Worm (Caenorhabditis elegans) whole organism, L4 larva: Measurements from ENCODE around the gene C16C8.20.
"Not testable (repeated sequence)": the region's sequence is repeated elsewhere in the genome, so short reads cannot be mapped to it uniquely, and the experiment has no call there.

Experiments used
- F10B5.3 ChIP-seq: sonication (generic microtip); optimal IDR thresholded peaks from 2 replicates; lab custom pipeline; 2016; ENCODE audit warnings: mild to moderate bottlenecking, missing genetic modification characterization, missing compliant biosample characterization
- F26F4.8 ChIP-seq: fragments of 200-800 bp; sonication (Bioruptor generic); conservative IDR thresholded peaks from 2 replicates; pipeline ENCODE4 v1.3.6; 2022; ENCODE audit warnings: missing genetic modification characterization, missing compliant biosample characterization
- F37D6.2 ChIP-seq: sonication (generic microtip); optimal IDR thresholded peaks from 2 replicates; lab custom pipeline; 2016; ENCODE audit warnings: mild to moderate bottlenecking, missing genetic modification characterization, missing compliant biosample characterization
- T20F7.1 ChIP-seq: fragments of 200-800 bp; sonication (Bioruptor generic); optimal IDR thresholded peaks from 2 replicates; lab custom pipeline; 2018; ENCODE audit warnings: mild to moderate bottlenecking, missing genetic modification characterization, missing compliant biosample characterization
- T26A8.4 ChIP-seq: fragments of 200-800 bp; sonication (Bioruptor generic); IDR thresholded peaks from 2 replicates; pipeline ENCODE4 v1.3.6; 2022; ENCODE audit warnings: missing genetic modification characterization, missing compliant biosample characterization
- aha-1 ChIP-seq: fragments of 150-350 bp; peaks from one replicate; lab custom pipeline; 2014; ENCODE audit warnings: missing biosample characterization, missing genetic modification characterization
- ama-1 ChIP-seq: fragments of 150-350 bp; optimal IDR thresholded peaks from 2 replicates; lab custom pipeline; 2014; ENCODE audit warnings: inconsistent platforms, mixed read lengths
- ceh-20 ChIP-seq: fragments of 200-800 bp; sonication (Bioruptor generic); IDR thresholded peaks from 2 replicates; pipeline ENCODE4 v1.3.6; 2022; ENCODE audit warnings: missing genetic modification reagents, missing genetic modification characterization, missing compliant biosample characterization
- ces-1 ChIP-seq: fragments of 150-350 bp; sonication (generic microtip); optimal IDR thresholded peaks from 4 replicates; lab custom pipeline; 2014; ENCODE audit warnings: missing biosample characterization, missing genetic modification reagents, missing genetic modification characterization
- cey-2 ChIP-seq: sonication (generic microtip); optimal IDR thresholded peaks from 3 replicates; lab custom pipeline; 2017; ENCODE audit warnings: missing genetic modification characterization, mild to moderate bottlenecking, missing compliant biosample characterization, antibody characterized with exemption, borderline replicate concordance; ENCODE audit not compliant: insufficient read depth
- ctbp-1 ChIP-seq: fragments of 200-800 bp; sonication (Bioruptor generic); IDR thresholded peaks from 2 replicates; pipeline ENCODE4 v1.3.6; 2022; ENCODE audit warnings: missing genetic modification reagents, missing genetic modification characterization, missing compliant biosample characterization
- daf-8 ChIP-seq: fragments of 200-800 bp; sonication (Bioruptor generic); IDR thresholded peaks from 2 replicates; pipeline ENCODE4 v1.3.6; 2022; ENCODE audit warnings: missing genetic modification characterization, missing compliant biosample characterization
- dmd-6 ChIP-seq: fragments of 200-800 bp; sonication (Bioruptor generic); IDR thresholded peaks from 2 replicates; pipeline ENCODE4 v1.3.6; 2022; ENCODE audit warnings: missing genetic modification reagents, missing genetic modification characterization, missing compliant biosample characterization
- dpl-1 ChIP-seq: fragments of 150-350 bp; optimal IDR thresholded peaks from 2 replicates; lab custom pipeline; 2014; ENCODE audit warnings: missing biosample characterization, missing genetic modification reagents, missing genetic modification characterization
- egl-27 ChIP-seq: sonication (generic microtip); optimal IDR thresholded peaks from 3 replicates; lab custom pipeline; 2017; ENCODE audit warnings: missing biosample characterization, missing genetic modification reagents, missing genetic modification characterization
- fkh-10 ChIP-seq: fragments of 150-350 bp; optimal IDR thresholded peaks from 2 replicates; lab custom pipeline; 2014; ENCODE audit warnings: missing biosample characterization, missing genetic modification reagents, missing genetic modification characterization
- hif-1 ChIP-seq, 2 experiments: sonication (generic microtip); optimal IDR thresholded peaks; 2 replicates each; lab custom pipeline; 2016 to 2017; ENCODE audit warnings: missing compliant biosample characterization in 2 of 2, missing genetic modification characterization in 2 of 2, missing genetic modification reagents in 2 of 2, missing genotype in 2 of 2, mild to moderate bottlenecking in 1 of 2
- jun-1 ChIP-seq: fragments of 150-350 bp; optimal IDR thresholded peaks from 2 replicates; lab custom pipeline; 2014; ENCODE audit warnings: missing biosample characterization, missing genetic modification reagents, missing genetic modification characterization
- lin-15B ChIP-seq: fragments of 150-350 bp; sonication (generic microtip); optimal IDR thresholded peaks from 3 replicates; lab custom pipeline; 2014; ENCODE audit warnings: missing biosample characterization, missing genetic modification characterization
- lin-29 ChIP-seq: fragments of 200-800 bp; sonication (Bioruptor generic); IDR thresholded peaks from 2 replicates; pipeline ENCODE4 v1.3.6; 2022; ENCODE audit warnings: missing genetic modification reagents, missing genetic modification characterization, missing compliant biosample characterization
- madf-5 ChIP-seq, 2 experiments: fragments of 200-800 bp; sonication (Bioruptor generic); IDR thresholded peaks; 2 replicates each; pipeline ENCODE4 v1.3.6; 2022; ENCODE audit warnings: missing compliant biosample characterization in 2 of 2, missing genetic modification characterization in 2 of 2
- mep-1 ChIP-seq: fragments of 150-350 bp; sonication (generic microtip); optimal IDR thresholded peaks from 3 replicates; lab custom pipeline; 2014; ENCODE audit warnings: missing biosample characterization, missing genetic modification characterization
- mes-2 ChIP-seq: sonication (generic microtip); optimal IDR thresholded peaks from 2 replicates; lab custom pipeline; 2016; ENCODE audit warnings: missing genotype, mild to moderate bottlenecking, missing genetic modification characterization, missing compliant biosample characterization; ENCODE audit not compliant: poor library complexity, severe bottlenecking
- nhr-10 ChIP-seq: fragments of 150-350 bp; optimal IDR thresholded peaks from 2 replicates; lab custom pipeline; 2014; ENCODE audit warnings: missing biosample characterization, missing genetic modification characterization
- nhr-111 ChIP-seq: fragments of 200-800 bp; sonication (Bioruptor generic); optimal IDR thresholded peaks from 2 replicates; lab custom pipeline; 2018; ENCODE audit warnings: mild to moderate bottlenecking, missing genetic modification characterization, missing compliant biosample characterization
- nhr-41 ChIP-seq: fragments of 200-800 bp; sonication (Bioruptor generic); IDR thresholded peaks from 2 replicates; pipeline ENCODE4 v1.3.6; 2022; ENCODE audit warnings: missing genetic modification reagents, missing genetic modification characterization, missing compliant biosample characterization
- nhr-76 ChIP-seq: fragments of 150-350 bp; optimal IDR thresholded peaks from 2 replicates; lab custom pipeline; 2014; ENCODE audit warnings: missing biosample characterization, missing genetic modification characterization
- nhr-77 ChIP-seq: fragments of 150-350 bp; optimal IDR thresholded peaks from 2 replicates; lab custom pipeline; 2014; ENCODE audit warnings: missing biosample characterization, missing genetic modification characterization
- pha-4 ChIP-seq, 2 experiments: fragments of 150-350 bp in 1 of 2; fragments of 200-800 bp in 1 of 2; sonication (Bioruptor generic) in 1 of 2; IDR thresholded peaks in 1 of 2; optimal IDR thresholded peaks in 1 of 2; 2 replicates each; pipeline versions ENCODE4 v1.3.6 to Lab custom; 2014 to 2022; ENCODE audit warnings: missing genetic modification characterization in 2 of 2, missing genetic modification reagents in 2 of 2, missing biosample characterization in 1 of 2, missing compliant biosample characterization in 1 of 2
- rbr-2 ChIP-seq: sonication (generic microtip); optimal IDR thresholded peaks from 2 replicates; lab custom pipeline; 2016; ENCODE audit warnings: missing genotype, missing genetic modification characterization, missing compliant biosample characterization
- unc-62 ChIP-seq, 3 experiments: fragments of 150-350 bp in 1 of 3; sonication (generic microtip); optimal IDR thresholded peaks in 2 of 3; peaks in 1 of 3; 1 replicate in 1 of 3; 2 replicates in 2 of 3; lab custom pipeline; 2014 to 2017; ENCODE audit warnings: missing biosample characterization in 3 of 3, missing genetic modification characterization in 3 of 3, missing genetic modification reagents in 3 of 3, missing genotype in 1 of 3
- zfp-2 ChIP-seq: sonication (generic microtip); optimal IDR thresholded peaks from 2 replicates; lab custom pipeline; 2016; ENCODE audit warnings: mild to moderate bottlenecking, missing genetic modification characterization, missing compliant biosample characterization
- zfp-3 ChIP-seq: fragments of 200-800 bp; sonication (Bioruptor generic); conservative IDR thresholded peaks from 2 replicates; pipeline ENCODE4 v1.3.6; 2022; ENCODE audit warnings: missing genetic modification reagents, missing genetic modification characterization, missing compliant biosample characterization
- zip-2 ChIP-seq: fragments of 150-350 bp; optimal IDR thresholded peaks from 2 replicates; lab custom pipeline; 2014; ENCODE audit warnings: missing biosample characterization, missing genetic modification characterization
- ztf-11 ChIP-seq: fragments of 150-350 bp; optimal IDR thresholded peaks from 2 replicates; lab custom pipeline; 2014; ENCODE audit warnings: missing biosample characterization, missing genetic modification characterization

Gene C16C8.20

ce11 chrII:3464580-3464979 lies 17.8 kb downstream of the C16C8.20 start, which contains the start of gene C16C8.10:
Gene C16C8.10 (minus strand): TSS chrII:3464680.
- peak in 1 of 2 experiments; percentile 23 for TF ChIP-seq unc-62 (GFP tag; optimal IDR thresholded peaks at IDR 0.05 in 1 of 2; lab: Kevin White, UChicago)
- TF ChIP-seq unc-62 (tag; optimal IDR thresholded peaks at IDR 0.05; lab: Kevin White, UChicago): not testable (repeated sequence)

- TF ChIP-seq nhr-10 (tag; lab: Kevin White, UChicago) (no peak), rbr-2 (no peak), F26F4.8 (GFP tag; lab: Robert Waterston, UW) (no peak), lin-15B (no peak), madf-5 (GFP tag; IDR thresholded peaks at IDR 0.05; lab: Robert Waterston, UW) (no peak), pha-4 (GFP tag; IDR thresholded peaks at IDR 0.05; lab: Robert Waterston, UW) (no peak), pha-4 (tag; optimal IDR thresholded peaks at IDR 0.05; lab: Kevin White, UChicago) (no peak), ceh-20 (no peak), hif-1 (tag; optimal IDR thresholded peaks at IDR 0.05; lab: Kevin White, UChicago) (no peak), dpl-1 (GFP tag; lab: Kevin White, UChicago) (no peak), nhr-77 (no peak)
These were observed 23.8 kb downstream of the C16C8.20 start, which contains the start of gene Y49F6B.20 for ce11 chrII:3470549-3470948. Gene Y49F6B.20 (minus strand): TSS chrII:3470649.

DNA sequence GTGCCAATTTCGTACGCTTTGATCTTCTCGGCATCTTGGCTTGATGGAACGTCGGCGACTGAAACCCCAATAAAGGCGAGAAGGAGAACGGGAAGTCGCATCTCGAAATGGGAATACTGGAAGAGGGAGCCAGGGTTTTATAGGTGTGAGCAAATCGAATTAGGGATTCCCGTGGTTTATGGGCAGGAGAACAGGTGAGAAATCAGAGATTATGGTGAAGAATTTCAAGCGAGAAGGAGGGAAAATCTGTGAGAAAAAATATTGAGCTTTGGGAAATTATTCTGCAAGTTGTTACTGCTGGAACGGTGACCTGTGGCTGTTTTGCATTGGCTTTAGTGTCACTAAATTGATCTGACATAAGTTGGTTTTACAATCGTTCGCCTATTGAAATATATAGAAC lies 24.9 kb downstream of the C16C8.20 start, which contains the start of gene Y49F6B.13:
Y49F6B.13 (minus strand) TSS at position 101 of the 400 bp plus-strand sequence.
- TF ChIP-seq dmd-6 (no peak), aha-1 (tag; lab: Kevin White, UChicago) (peak; percentile 17)

DNA sequence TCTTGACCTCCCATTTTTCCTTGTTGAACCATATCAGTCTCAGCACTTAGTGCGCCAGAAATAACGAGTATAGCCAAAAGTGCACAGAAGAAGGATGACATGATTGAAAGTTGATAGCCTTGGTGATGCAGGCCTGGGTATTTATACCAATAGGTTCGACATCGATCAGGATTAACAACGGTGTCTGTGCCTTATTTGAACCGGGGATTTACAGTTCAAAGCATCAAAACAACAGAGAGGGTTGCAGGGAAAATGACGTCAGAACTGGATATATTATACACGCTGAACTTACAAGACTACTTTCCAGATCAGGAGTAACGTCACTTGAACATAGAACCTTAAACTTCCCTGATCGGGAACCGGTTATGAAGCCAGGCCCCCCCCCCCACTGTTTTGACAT lies 25.6 kb downstream of the C16C8.20 start, which contains the start of gene Y49F6B.12:
Y49F6B.12 (minus strand) TSS at position 101 of the 400 bp plus-strand sequence.
- TF ChIP-seq mes-2 (tag; lab: Kevin White, UChicago): no peak
- no peak for TF ChIP-seq daf-8 (GFP tag; lab: Robert Waterston, UW)
- no peak for TF ChIP-seq zfp-3 (GFP tag; lab: Robert Waterston, UW)
- TF ChIP-seq nhr-41: no peak
- no peak for TF ChIP-seq mep-1 (tag; lab: Kevin White, UChicago)
- no peak for TF ChIP-seq ama-1 (lab: Kevin White, UChicago)
- TF ChIP-seq aha-1 (tag; lab: Kevin White, UChicago): peak; percentile 45
- TF ChIP-seq T20F7.1 (GFP tag; lab: Kevin White, UChicago): no peak
- TF ChIP-seq, all 104 proteins: peak for 1

- TF ChIP-seq mes-2 (tag; lab: Kevin White, UChicago): no peak
- no peak for TF ChIP-seq F10B5.3 (tag; lab: Kevin White, UChicago)
- no peak for TF ChIP-seq nhr-76
- TF ChIP-seq F37D6.2: no peak
- TF ChIP-seq egl-27 (tag; lab: Kevin White, UChicago): no peak
- no peak for TF ChIP-seq ztf-11 (tag; lab: Kevin White, UChicago)
- no peak for TF ChIP-seq jun-1
- no peak for TF ChIP-seq nhr-111 (GFP tag; lab: Kevin White, UChicago)
- no peak for TF ChIP-seq zfp-2 (tag; lab: Kevin White, UChicago)
- no peak for TF ChIP-seq nhr-10 (tag; lab: Kevin White, UChicago)
- no peak for TF ChIP-seq ctbp-1
- no peak for TF ChIP-seq T26A8.4 (GFP tag; lab: Robert Waterston, UW)
- no peak for TF ChIP-seq lin-15B
- no peak for TF ChIP-seq rbr-2
- no peak for TF ChIP-seq ces-1
- no peak for TF ChIP-seq fkh-10 (GFP tag; lab: Kevin White, UChicago)
- no peak for TF ChIP-seq lin-29
- TF ChIP-seq cey-2: no peak
- no peak for TF ChIP-seq zip-2 (tag; lab: Kevin White, UChicago)
These were observed 26.1 kb downstream of the C16C8.20 start, which contains the start of gene Y49F6B.6 for ce11 chrII:3472817-3473216. Gene Y49F6B.6 (plus strand): TSS chrII:3473117.
